Fruit fly (Drosophila melanogaster) whole organism, embryonic: ENCODE results near the gene Idh3g.

Experiments
- Antp ChIP-seq: fragments of 200-800 bp; sonication (Bioruptor generic); optimal IDR thresholded peaks from 3 replicates; lab custom pipeline; 2016; ENCODE audit warnings: missing biosample characterization, missing genetic modification characterization
- BEAF-32 ChIP-seq: fragments of 200-800 bp; sonication (Bioruptor generic); optimal IDR thresholded peaks from 3 replicates; lab custom pipeline; 2017; ENCODE audit warnings: missing biosample characterization, missing genetic modification characterization, mild to moderate bottlenecking, moderate library complexity, missing genetic modification reagents
- CG10431 ChIP-seq: fragments of 200-800 bp; sonication (Bioruptor generic); optimal IDR thresholded peaks from 3 replicates; lab custom pipeline; 2018; ENCODE audit warnings: missing biosample characterization, mild to moderate bottlenecking, missing genetic modification characterization
- CG10462 ChIP-seq: fragments of 200-800 bp; sonication (Bioruptor generic); optimal IDR thresholded peaks from 2 replicates; lab custom pipeline; 2016; ENCODE audit warnings: missing biosample characterization, missing genetic modification characterization
- CG11723 ChIP-seq: fragments of 200-800 bp; sonication (Bioruptor generic); optimal IDR thresholded peaks from 2 replicates; lab custom pipeline; 2017; ENCODE audit warnings: missing biosample characterization, mild to moderate bottlenecking, missing genetic modification characterization
- CG12744 ChIP-seq: fragments of 200-800 bp; sonication (Bioruptor generic); optimal IDR thresholded peaks from 2 replicates; lab custom pipeline; 2016; ENCODE audit warnings: missing biosample characterization, missing genetic modification characterization
- CG12942 ChIP-seq: fragments of 200-800 bp; sonication (Bioruptor generic); optimal IDR thresholded peaks from 3 replicates; lab custom pipeline; 2016; ENCODE audit warnings: missing biosample characterization, missing genetic modification characterization
- CG15269 ChIP-seq: fragments of 200-800 bp; sonication (Bioruptor generic); optimal IDR thresholded peaks from 2 replicates; lab custom pipeline; 2018; ENCODE audit warnings: missing biosample characterization, mild to moderate bottlenecking, missing genetic modification characterization, moderate library complexity
- CG15479 ChIP-seq: fragments of 200-800 bp; sonication (Bioruptor generic); optimal IDR thresholded peaks from 3 replicates; lab custom pipeline; 2019; ENCODE audit warnings: missing biosample characterization, mild to moderate bottlenecking, missing genetic modification characterization, moderate library complexity
- CG15514 ChIP-seq: fragments of 200-800 bp; sonication (Bioruptor generic); optimal IDR thresholded peaks from 3 replicates; lab custom pipeline; 2017; ENCODE audit warnings: missing biosample characterization, missing genetic modification characterization, mild to moderate bottlenecking, moderate library complexity, missing genetic modification reagents
- CG15696 ChIP-seq: fragments of 200-800 bp; sonication (Bioruptor generic); optimal IDR thresholded peaks from 2 replicates; lab custom pipeline; 2019; ENCODE audit warnings: missing biosample characterization, mild to moderate bottlenecking, missing genetic modification characterization, moderate library complexity
- CG17186 ChIP-seq: fragments of 200-800 bp; sonication (Bioruptor generic); optimal IDR thresholded peaks from 3 replicates; lab custom pipeline; 2017; ENCODE audit warnings: missing biosample characterization, missing genetic modification reagents, missing genetic modification characterization
- CG3065 ChIP-seq: fragments of 200-800 bp; sonication (Bioruptor generic); optimal IDR thresholded peaks from 2 replicates; lab custom pipeline; 2016; ENCODE audit warnings: missing biosample characterization, missing genetic modification characterization
- CG32767 ChIP-seq: fragments of 200-800 bp; sonication (Bioruptor generic); IDR thresholded peaks from 2 replicates; pipeline ENCODE4 v1.3.6; 2022; ENCODE audit warnings: missing biosample characterization, missing genetic modification characterization
- CG5245 ChIP-seq: fragments of 200-800 bp; sonication (Bioruptor generic); optimal IDR thresholded peaks from 3 replicates; lab custom pipeline; 2016; ENCODE audit warnings: missing biosample characterization, missing genetic modification characterization
- CG6272 ChIP-seq: fragments of 200-800 bp; sonication (Bioruptor generic); IDR thresholded peaks from 2 replicates; pipeline ENCODE4 v1.3.6; 2022; ENCODE audit warnings: missing biosample characterization, missing genetic modification characterization
- CG8089 ChIP-seq: fragments of 200-800 bp; sonication (Bioruptor generic); optimal IDR thresholded peaks from 3 replicates; lab custom pipeline; 2016; ENCODE audit warnings: missing biosample characterization, missing genetic modification characterization
- CG8281 ChIP-seq: fragments of 200-800 bp; sonication (Bioruptor generic); optimal IDR thresholded peaks from 2 replicates; lab custom pipeline; 2018; ENCODE audit warnings: missing biosample characterization, mild to moderate bottlenecking, missing genetic modification characterization, moderate library complexity
- CG8388 ChIP-seq: fragments of 200-800 bp; sonication (Bioruptor generic); optimal IDR thresholded peaks from 2 replicates; lab custom pipeline; 2019; ENCODE audit warnings: missing biosample characterization, mild to moderate bottlenecking, missing genetic modification characterization, moderate library complexity
- CG9817 ChIP-seq: fragments of 200-800 bp; sonication (Bioruptor generic); optimal IDR thresholded peaks from 2 replicates; lab custom pipeline; 2018; ENCODE audit warnings: missing biosample characterization, mild to moderate bottlenecking, missing genetic modification characterization, moderate library complexity
- CG9876 ChIP-seq: fragments of 200-800 bp; sonication (Bioruptor generic); optimal IDR thresholded peaks from 2 replicates; lab custom pipeline; 2016; ENCODE audit warnings: missing biosample characterization, missing genetic modification characterization
- CTCF ChIP-seq: fragments of 200-800 bp; sonication (Bioruptor generic); optimal IDR thresholded peaks from 2 replicates; lab custom pipeline; 2017; ENCODE audit warnings: missing biosample characterization, mild to moderate bottlenecking, missing genetic modification characterization, moderate library complexity
- Camta ChIP-seq: fragments of 200-800 bp; sonication (Bioruptor generic); optimal IDR thresholded peaks from 2 replicates; lab custom pipeline; 2016; ENCODE audit warnings: missing biosample characterization, missing genetic modification characterization
- Dll ChIP-seq: fragments of 200-800 bp; sonication (Bioruptor generic); IDR thresholded peaks from 4 replicates; pipeline ENCODE4 v1.3.6; 2022; ENCODE audit warnings: missing biosample characterization, missing genetic modification characterization; ENCODE audit not compliant: partially characterized antibody
- Doc3 ChIP-seq: fragments of 200-800 bp; sonication (Bioruptor generic); IDR thresholded peaks from 3 replicates; pipeline ENCODE4 v1.3.6; 2022; ENCODE audit warnings: missing biosample characterization, missing genetic modification characterization; ENCODE audit not compliant: partially characterized antibody
- HLH54F ChIP-seq: fragments of 200-800 bp; sonication (Bioruptor generic); optimal IDR thresholded peaks from 3 replicates; lab custom pipeline; 2016; ENCODE audit warnings: missing biosample characterization, missing genetic modification characterization
- Hr51 ChIP-seq, 2 experiments: fragments of 200-800 bp; sonication (Bioruptor generic); optimal IDR thresholded peaks; 2 replicates in 1 of 2; 3 replicates in 1 of 2; lab custom pipeline; 2016 to 2018; ENCODE audit warnings: missing biosample characterization in 2 of 2, missing genetic modification characterization in 2 of 2, mild to moderate bottlenecking in 1 of 2, moderate library complexity in 1 of 2
- Mes4 ChIP-seq: fragments of 200-800 bp; sonication (Bioruptor generic); optimal IDR thresholded peaks from 2 replicates; lab custom pipeline; 2016; ENCODE audit warnings: missing biosample characterization, missing genetic modification characterization
- NK7.1 ChIP-seq: fragments of 200-800 bp; sonication (Bioruptor generic); optimal IDR thresholded peaks from 3 replicates; lab custom pipeline; 2016; ENCODE audit warnings: missing biosample characterization, missing genetic modification characterization
- Oli ChIP-seq: fragments of 200-800 bp; sonication (Bioruptor generic); optimal IDR thresholded peaks from 2 replicates; lab custom pipeline; 2018; ENCODE audit warnings: missing biosample characterization, mild to moderate bottlenecking, missing genetic modification characterization, moderate library complexity
- Side ChIP-seq: fragments of 200-800 bp; sonication (Bioruptor generic); optimal IDR thresholded peaks from 2 replicates; lab custom pipeline; 2016; ENCODE audit warnings: missing biosample characterization, missing genetic modification characterization
- Sry-δ ChIP-seq: fragments of 200-800 bp; sonication (Bioruptor generic); optimal IDR thresholded peaks from 2 replicates; lab custom pipeline; 2016; ENCODE audit warnings: missing biosample characterization, missing genetic modification characterization
- Trl ChIP-seq, 3 experiments: fragments of >200 bp in 2 of 3; fragments of 200-800 bp in 1 of 3; sonication (Bioruptor generic) in 1 of 3; optimal IDR thresholded peaks; 2 replicates in 1 of 3; 3 replicates in 2 of 3; lab custom pipeline; 2016 to 2017; ENCODE audit warnings: missing biosample characterization in 1 of 3, missing genetic modification characterization in 1 of 3
- cas ChIP-seq: fragments of 200-800 bp; sonication (Bioruptor generic); IDR thresholded peaks from 2 replicates; pipeline ENCODE4 v1.3.6; 2022; ENCODE audit warnings: missing biosample characterization, missing genetic modification characterization
- chn ChIP-seq: fragments of 200-800 bp; sonication (Bioruptor generic); optimal IDR thresholded peaks from 2 replicates; lab custom pipeline; 2016; ENCODE audit warnings: missing biosample characterization, missing genetic modification characterization
- cwo ChIP-seq: fragments of 200-800 bp; sonication (Bioruptor generic); optimal IDR thresholded peaks from 3 replicates; lab custom pipeline; 2017; ENCODE audit warnings: missing biosample characterization, missing genetic modification characterization, mild to moderate bottlenecking, moderate library complexity, missing genetic modification reagents
- eve ChIP-seq, 2 experiments: fragments of >200 bp; optimal IDR thresholded peaks; 2 replicates each; lab custom pipeline; 2017; ENCODE audit warnings: missing biosample characterization in 2 of 2, missing genetic modification characterization in 2 of 2
- exex ChIP-seq: fragments of 200-800 bp; sonication (Bioruptor generic); optimal IDR thresholded peaks from 4 replicates; lab custom pipeline; 2018; ENCODE audit warnings: missing biosample characterization, mild to moderate bottlenecking, missing genetic modification characterization, moderate library complexity
- fd3F ChIP-seq: fragments of 200-800 bp; sonication (Bioruptor generic); optimal IDR thresholded peaks from 2 replicates; lab custom pipeline; 2018; ENCODE audit warnings: missing biosample characterization, mild to moderate bottlenecking, missing genetic modification characterization, moderate library complexity
- gsb-n ChIP-seq: fragments of 200-800 bp; sonication (Bioruptor generic); optimal IDR thresholded peaks from 3 replicates; lab custom pipeline; 2018; ENCODE audit warnings: missing biosample characterization, mild to moderate bottlenecking, missing genetic modification characterization
- hbn ChIP-seq: fragments of 200-800 bp; sonication (Bioruptor generic); IDR thresholded peaks from 2 replicates; pipeline ENCODE4 v1.3.6; 2022; ENCODE audit warnings: missing biosample characterization, missing genetic modification characterization; ENCODE audit not compliant: partially characterized antibody
- kah ChIP-seq: fragments of 200-800 bp; sonication (Bioruptor generic); optimal IDR thresholded peaks from 2 replicates; lab custom pipeline; 2018; ENCODE audit warnings: missing biosample characterization, mild to moderate bottlenecking, missing genetic modification characterization
- mld ChIP-seq: fragments of 200-800 bp; sonication (Bioruptor generic); IDR thresholded peaks from 3 replicates; pipeline ENCODE4 v1.3.6; 2022; ENCODE audit warnings: missing biosample characterization, missing genetic modification characterization; ENCODE audit not compliant: partially characterized antibody
- nerfin-1 ChIP-seq: fragments of 200-800 bp; sonication (Bioruptor generic); optimal IDR thresholded peaks from 3 replicates; lab custom pipeline; 2019; ENCODE audit warnings: missing biosample characterization, mild to moderate bottlenecking, missing genetic modification characterization, moderate library complexity
- sisA ChIP-seq: fragments of 200-800 bp; sonication (Bioruptor generic); IDR thresholded peaks from 2 replicates; pipeline ENCODE4 v1.3.6; 2022; ENCODE audit warnings: missing biosample characterization, missing genetic modification characterization
- slou ChIP-seq: fragments of 200-800 bp; sonication (Bioruptor generic); optimal IDR thresholded peaks from 3 replicates; lab custom pipeline; 2016; ENCODE audit warnings: missing biosample characterization, missing genetic modification characterization
- sqz ChIP-seq: fragments of 200-800 bp; sonication (Bioruptor generic); optimal IDR thresholded peaks from 3 replicates; lab custom pipeline; 2018; ENCODE audit warnings: missing biosample characterization, mild to moderate bottlenecking, missing genetic modification characterization
- ssp ChIP-seq: fragments of 200-800 bp; sonication (Bioruptor generic); IDR thresholded peaks from 2 replicates; pipeline ENCODE4 v1.3.6; 2022; ENCODE audit warnings: missing biosample characterization, missing genetic modification characterization
- tll ChIP-seq, 2 experiments: fragments of 200-800 bp in 1 of 2; fragments of >200 bp in 1 of 2; sonication (Bioruptor generic) in 1 of 2; optimal IDR thresholded peaks; 2 replicates each; lab custom pipeline; 2017 to 2019; ENCODE audit warnings: missing biosample characterization in 2 of 2, missing genetic modification characterization in 2 of 2, mild to moderate bottlenecking in 1 of 2, moderate library complexity in 1 of 2
- zfh1 ChIP-seq: fragments of 200-800 bp; sonication (Bioruptor generic); IDR thresholded peaks from 3 replicates; pipeline ENCODE4 v1.3.6; 2022; ENCODE audit warnings: missing biosample characterization, missing genetic modification characterization

Idh3g gene

dm6 chr3R:25640463-25640862, 40.2 kb upstream of the Idh3g start (continued):
- TF ChIP-seq Hr51 (GFP tag; optimal IDR thresholded peaks at IDR 0.05; lab: Kevin White, UChicago) (peak in 1 of 2 experiments; percentile 58), CG11723 (no peak), Sry-δ (GFP tag; lab: Kevin White, UChicago) (no peak), sqz (peak; percentile 8), CG17186 (GFP tag; lab: Kevin White, UChicago) (no peak), Oli (tag; lab: Kevin White, UChicago) (peak; percentile 60), CG5245 (GFP tag; lab: Kevin White, UChicago) (no peak), CG9817 (tag; lab: Kevin White, UChicago) (peak; percentile 16), CG10431 (GFP tag; lab: Kevin White, UChicago) (no peak), CG10462 (GFP tag; lab: Kevin White, UChicago) (peak; percentile 0), CG15696 (peak; percentile 83), chn (GFP tag; lab: Kevin White, UChicago) (peak; percentile 18), cas (no peak), Antp (GFP tag; lab: Kevin White, UChicago) (no peak), eve (GFP tag; optimal IDR thresholded peaks at IDR 0.05; lab: Kevin White, UChicago) (no peak), mld (GFP tag; lab: Robert Waterston, UW) (no peak), gsb-n (tag; lab: Kevin White, UChicago) (peak; percentile 13), Mes4 (no peak), nerfin-1 (tag; lab: Kevin White, UChicago) (peak; percentile 44), NK7.1 (no peak), Dll (GFP tag; lab: Robert Waterston, UW) (no peak), CG12744 (peak; percentile 6), exex (no peak), zfh1 (peak; percentile 87), BEAF-32 (no peak), Doc3 (no peak), CTCF (no peak), CG15269 (tag; lab: Kevin White, UChicago) (peak; percentile 42), kah (GFP tag; lab: Kevin White, UChicago) (no peak), tll (GFP tag; optimal IDR thresholded peaks at IDR 0.05; lab: Kevin White, UChicago) (peak in 1 of 2 experiments; percentile 4), fd3F (GFP tag; lab: Kevin White, UChicago) (no peak), CG8089 (peak; percentile 29), CG9876 (GFP tag; lab: Kevin White, UChicago) (no peak), CG8388 (GFP tag; lab: Kevin White, UChicago) (peak; percentile 38), Side (GFP tag; lab: Kevin White, UChicago) (no peak), CG32767 (GFP tag; lab: Robert Waterston, UW) (no peak), sisA (peak; percentile 52), CG15514 (GFP tag; lab: Kevin White, UChicago) (no peak), ssp (peak; percentile 22; the same call in 1 of the 2 replicates), hbn (no peak), Trl (optimal IDR thresholded peaks at IDR 0.05; lab: Kevin White, UChicago) (no peak), Trl (GFP tag; optimal IDR thresholded peaks at IDR 0.05; lab: Kevin White, UChicago) (peak; percentile 22), CG8281 (tag; lab: Kevin White, UChicago) (no peak), CG3065 (GFP tag; lab: Kevin White, UChicago) (no peak), cwo (GFP tag; lab: Kevin White, UChicago) (peak; percentile 8), CG12942 (GFP tag; lab: Kevin White, UChicago) (no peak), Camta (GFP tag; lab: Kevin White, UChicago) (peak; percentile 26), HLH54F (no peak), slou (peak; percentile 21), CG15479 (GFP tag; lab: Kevin White, UChicago) (peak; percentile 11), CG6272 (GFP tag; lab: Robert Waterston, UW) (no peak)
